Fruit fly (Drosophila melanogaster) S2 (cell line): ENCODE measurements around the gene Mlc-c.

Experiments
- CG8478 ChIP-seq: fragments of >200 bp; optimal IDR thresholded peaks from 2 replicates; lab custom pipeline; 2018
- CTCF ChIP-seq, 2 experiments: fragments of >200 bp; optimal IDR thresholded peaks; 2 replicates each; lab custom pipeline; 2018

- TF ChIP-seq CTCF (optimal IDR thresholded peaks at IDR 0.05; lab: Kevin White, UChicago) (no peak), CG8478 (lab: Kevin White, UChicago) (no peak)
Observed at dm6 chrX:5587023-5587422, 35.3 kb downstream of the Mlc-c start.
